Worm (Caenorhabditis elegans) whole organism, mixed stage, embryonic: ENCODE data around the gene hrg-10.

ENCODE experiments used
- M03D4.4 ChIP-seq: sonication (generic microtip); optimal IDR thresholded peaks from 2 replicates; lab custom pipeline; 2017; ENCODE audit warnings: mild to moderate bottlenecking, missing genetic modification characterization, missing compliant biosample characterization
- blmp-1 ChIP-seq: fragments of 150-350 bp; optimal IDR thresholded peaks from 2 replicates; lab custom pipeline; 2014; ENCODE audit warnings: missing biosample characterization, missing genetic modification characterization
- ceh-43 ChIP-seq: fragments of 200-800 bp; sonication (Bioruptor generic); optimal IDR thresholded peaks from 2 replicates; lab custom pipeline; 2018; ENCODE audit warnings: mild to moderate bottlenecking, missing genetic modification characterization, moderate library complexity, missing compliant biosample characterization
- ceh-83 ChIP-seq: fragments of 200-800 bp; sonication (Bioruptor generic); optimal IDR thresholded peaks from 2 replicates; lab custom pipeline; 2018; ENCODE audit warnings: mild to moderate bottlenecking, missing genetic modification characterization, missing compliant biosample characterization
- ces-1 ChIP-seq: fragments of 150-350 bp; optimal IDR thresholded peaks from 2 replicates; lab custom pipeline; 2014; ENCODE audit warnings: missing biosample characterization, missing genetic modification reagents, missing genetic modification characterization
- cnd-1 ChIP-seq: fragments of 200-800 bp; sonication (Bioruptor generic); optimal IDR thresholded peaks from 2 replicates; lab custom pipeline; 2018; ENCODE audit warnings: mild to moderate bottlenecking, missing genetic modification characterization, missing compliant biosample characterization
- drap-1 ChIP-seq: fragments of 200-800 bp; sonication (Bioruptor generic); optimal IDR thresholded peaks from 3 replicates; lab custom pipeline; 2018; ENCODE audit warnings: mild to moderate bottlenecking, missing genetic modification characterization, missing compliant biosample characterization
- elt-3 ChIP-seq: fragments of 150-350 bp; optimal IDR thresholded peaks from 2 replicates; lab custom pipeline; 2014; ENCODE audit warnings: missing biosample characterization, missing genetic modification characterization
- flh-1 ChIP-seq: fragments of 200-800 bp; sonication (Bioruptor generic); optimal IDR thresholded peaks from 2 replicates; lab custom pipeline; 2018; ENCODE audit warnings: mild to moderate bottlenecking, missing genetic modification characterization, moderate library complexity, missing compliant biosample characterization
- ham-2 ChIP-seq: fragments of 200-800 bp; sonication (Bioruptor generic); optimal IDR thresholded peaks from 2 replicates; lab custom pipeline; 2018; ENCODE audit warnings: mild to moderate bottlenecking, missing genetic modification characterization, missing compliant biosample characterization
- lin-13 ChIP-seq: fragments of 150-350 bp; optimal IDR thresholded peaks from 2 replicates; lab custom pipeline; 2014; ENCODE audit warnings: missing biosample characterization, missing genetic modification characterization
- lin-32 ChIP-seq: fragments of 200-800 bp; sonication (Bioruptor generic); optimal IDR thresholded peaks from 2 replicates; lab custom pipeline; 2018; ENCODE audit warnings: mild to moderate bottlenecking, missing genetic modification characterization, missing compliant biosample characterization
- lsy-2 ChIP-seq: fragments of 150-350 bp; optimal IDR thresholded peaks from 2 replicates; lab custom pipeline; 2014; ENCODE audit warnings: missing biosample characterization, missing genetic modification characterization
- mab-5 ChIP-seq: fragments of 150-350 bp; optimal IDR thresholded peaks from 2 replicates; lab custom pipeline; 2014; ENCODE audit warnings: missing biosample characterization, missing genetic modification characterization
- mep-1 ChIP-seq: fragments of 150-350 bp; optimal IDR thresholded peaks from 2 replicates; lab custom pipeline; 2017; ENCODE audit warnings: missing biosample characterization, missing genetic modification reagents, missing genetic modification characterization, inconsistent platforms
- mls-2 ChIP-seq: sonication (generic microtip); optimal IDR thresholded peaks from 2 replicates; lab custom pipeline; 2016; ENCODE audit warnings: mild to moderate bottlenecking, missing genetic modification characterization, moderate library complexity, missing compliant biosample characterization
- nhr-12 ChIP-seq: fragments of 150-350 bp; optimal IDR thresholded peaks from 2 replicates; lab custom pipeline; 2014; ENCODE audit warnings: missing biosample characterization, missing genetic modification characterization
- nhr-237 ChIP-seq: fragments of 150-350 bp; optimal IDR thresholded peaks from 2 replicates; lab custom pipeline; 2014; ENCODE audit warnings: missing biosample characterization, missing genetic modification characterization
- nhr-28 ChIP-seq: fragments of 150-350 bp; optimal IDR thresholded peaks from 2 replicates; lab custom pipeline; 2014; ENCODE audit warnings: missing biosample characterization, missing genetic modification characterization
- nhr-76 ChIP-seq: sonication (generic microtip); optimal IDR thresholded peaks from 2 replicates; lab custom pipeline; 2017; ENCODE audit warnings: missing biosample characterization, missing genetic modification characterization
- pha-4 ChIP-seq: fragments of 150-350 bp; optimal IDR thresholded peaks from 2 replicates; lab custom pipeline; 2018; ENCODE audit warnings: missing biosample characterization, missing genetic modification reagents, missing genetic modification characterization
- sem-2 ChIP-seq: fragments of 200-800 bp; sonication (Bioruptor generic); optimal IDR thresholded peaks from 2 replicates; lab custom pipeline; 2018; ENCODE audit warnings: mild to moderate bottlenecking, missing genetic modification characterization, missing compliant biosample characterization
- snpc-4 ChIP-seq: fragments of 150-350 bp; optimal IDR thresholded peaks from 2 replicates; lab custom pipeline; 2014; ENCODE audit warnings: missing biosample characterization, missing genetic modification characterization
- sptf-1 ChIP-seq: sonication (generic microtip); optimal IDR thresholded peaks from 2 replicates; lab custom pipeline; 2017; ENCODE audit warnings: mild to moderate bottlenecking, missing genetic modification characterization, moderate library complexity, missing compliant biosample characterization
- tbx-8 ChIP-seq: fragments of 200-800 bp; sonication (Bioruptor generic); optimal IDR thresholded peaks from 2 replicates; lab custom pipeline; 2018; ENCODE audit warnings: mild to moderate bottlenecking, missing genetic modification characterization, moderate library complexity, missing compliant biosample characterization
- unc-120 ChIP-seq: sonication (generic microtip); optimal IDR thresholded peaks from 2 replicates; lab custom pipeline; 2017; ENCODE audit warnings: missing genetic modification characterization, missing compliant biosample characterization; ENCODE audit not compliant: poor library complexity, severe bottlenecking
- unc-39 ChIP-seq: fragments of 150-350 bp; optimal IDR thresholded peaks from 2 replicates; lab custom pipeline; 2014; ENCODE audit warnings: missing biosample characterization, missing genetic modification characterization
- unc-62 ChIP-seq: fragments of 150-350 bp; optimal IDR thresholded peaks from 2 replicates; lab custom pipeline; 2014; ENCODE audit warnings: missing biosample characterization, missing genetic modification reagents, missing genetic modification characterization
- zip-8 ChIP-seq: fragments of 150-350 bp; optimal IDR thresholded peaks from 2 replicates; lab custom pipeline; 2014; ENCODE audit warnings: missing biosample characterization, missing genetic modification characterization
- ztf-11 ChIP-seq: fragments of 150-350 bp; optimal IDR thresholded peaks from 2 replicates; lab custom pipeline; 2014; ENCODE audit warnings: missing biosample characterization, missing genetic modification characterization

hrg-10 gene

DNA sequence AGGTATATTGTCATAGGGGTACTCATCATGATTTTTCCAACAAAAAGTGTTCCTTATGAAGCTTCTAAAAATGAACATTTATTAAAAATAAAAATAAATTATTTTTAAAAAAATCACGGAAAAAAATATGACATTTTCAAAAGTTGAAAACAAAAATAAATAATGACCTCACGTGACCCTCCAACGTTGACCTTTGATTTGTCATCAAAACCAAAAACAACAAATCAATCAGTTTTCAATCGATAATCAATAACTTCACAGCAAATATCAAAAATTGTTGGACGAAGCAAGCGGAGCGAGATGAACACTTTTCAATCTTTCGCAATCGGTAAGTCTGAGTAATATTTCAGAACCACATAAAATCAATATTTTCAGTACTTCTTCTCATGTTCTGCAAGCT is 16.8 kb downstream of the hrg-10 start, which contains the start of gene Y80D3A.8:
Gene Y80D3A.8, plus strand, starts transcription at position 301 of the 400 bp plus-strand sequence.
- TF ChIP-seq unc-120 (tag; lab: Kevin White, UChicago) (no peak), unc-62 (no peak)
- TF ChIP-seq, all 35 proteins: peak for 0

DNA sequence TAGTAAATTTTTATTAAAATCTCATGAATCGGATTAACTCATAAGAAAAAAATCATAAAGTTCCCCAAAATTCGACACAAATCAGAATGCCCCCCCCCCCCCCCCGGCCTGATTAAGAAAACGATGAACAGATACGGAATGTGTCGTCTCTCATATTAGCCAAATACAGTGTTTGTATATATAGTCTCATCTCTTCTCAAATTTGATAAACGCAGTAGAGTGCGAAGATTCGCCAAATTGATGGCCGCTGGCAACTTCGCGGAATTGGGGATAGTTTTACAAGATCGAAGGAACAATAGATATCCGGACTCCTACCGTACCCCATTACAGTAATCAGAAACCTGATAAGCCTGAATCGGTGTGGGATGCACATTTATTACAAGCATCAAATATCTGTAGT is 19.5 kb downstream of the hrg-10 start:
- TF ChIP-seq unc-120 (tag; lab: Kevin White, UChicago) (no peak), ceh-83 (no peak)

- TF ChIP-seq unc-120 (tag; lab: Kevin White, UChicago): no peak
- TF ChIP-seq nhr-237: no peak
- TF ChIP-seq tbx-8 (GFP tag; lab: Kevin White, UChicago): no peak
- TF ChIP-seq lin-32 (GFP tag; lab: Kevin White, UChicago): no peak
- no peak for TF ChIP-seq sptf-1
- no peak for TF ChIP-seq flh-1 (GFP tag; lab: Kevin White, UChicago)
- TF ChIP-seq nhr-28 (tag; lab: Kevin White, UChicago): no peak
- TF ChIP-seq M03D4.4 (tag; lab: Kevin White, UChicago): no peak
- no peak for TF ChIP-seq ham-2
- no peak for TF ChIP-seq sem-2 (GFP tag; lab: Kevin White, UChicago)
- no peak for TF ChIP-seq blmp-1 (tag; lab: Kevin White, UChicago)
- no peak for TF ChIP-seq drap-1 (GFP tag; lab: Kevin White, UChicago)
- no peak for TF ChIP-seq nhr-12
These were observed 22.6 kb downstream of the hrg-10 start for ce11 chrV:18934539-18934938.

DNA sequence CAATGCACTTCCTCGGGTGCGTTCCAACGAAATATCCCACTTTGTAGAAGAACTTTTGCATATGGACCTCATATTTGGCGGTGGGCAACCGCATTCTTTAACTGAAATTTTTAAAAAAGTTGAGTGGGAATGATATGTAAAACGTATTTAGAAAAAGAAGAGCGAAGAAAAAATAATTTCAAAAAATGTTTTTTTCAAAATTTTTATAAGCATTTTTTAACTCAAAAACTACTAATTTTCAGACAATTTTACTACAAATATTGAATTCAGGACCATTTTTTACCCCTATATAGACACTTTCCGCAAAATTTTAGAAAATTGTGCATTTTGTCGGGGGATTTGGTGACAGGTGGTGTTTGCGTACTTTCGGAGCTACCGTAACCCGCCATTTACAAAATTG is 25.8 kb downstream of the hrg-10 start, which contains the start of gene ptr-22:
Gene ptr-22, minus strand, starts transcription at position 101 of the 400 bp plus-strand sequence.
- TF ChIP-seq mab-5 (tag; lab: Kevin White, UChicago) (no peak), ztf-11 (tag; lab: Kevin White, UChicago) (no peak), zip-8 (no peak), nhr-237 (no peak), mls-2 (tag; lab: Kevin White, UChicago) (no peak), sptf-1 (no peak), lin-32 (GFP tag; lab: Kevin White, UChicago) (no peak), lsy-2 (tag; lab: Kevin White, UChicago) (no peak), pha-4 (tag; lab: Kevin White, UChicago) (no peak), M03D4.4 (tag; lab: Kevin White, UChicago) (no peak), cnd-1 (tag; lab: Kevin White, UChicago) (no peak), ceh-83 (no peak), tbx-8 (GFP tag; lab: Kevin White, UChicago) (no peak), mep-1 (tag; lab: Kevin White, UChicago) (no peak), elt-3 (tag; lab: Kevin White, UChicago) (no peak), nhr-12 (no peak), ham-2 (no peak), snpc-4 (no peak), nhr-28 (tag; lab: Kevin White, UChicago) (no peak)
- TF ChIP-seq, all 35 proteins: peak for 0

- TF ChIP-seq cnd-1 (tag; lab: Kevin White, UChicago) (no peak), sem-2 (GFP tag; lab: Kevin White, UChicago) (no peak), ceh-43 (GFP tag; lab: Kevin White, UChicago) (no peak), ztf-11 (tag; lab: Kevin White, UChicago) (no peak)
- TF ChIP-seq, all 35 proteins: peak for 0
These were observed 26.4 kb downstream of the hrg-10 start for ce11 chrV:18930748-18931147.

ce11 chrV:18917396-18917795 is 39.7 kb downstream of the hrg-10 start:
- TF ChIP-seq nhr-237: no peak
- no peak for TF ChIP-seq unc-62
- no peak for TF ChIP-seq flh-1 (GFP tag; lab: Kevin White, UChicago)
- TF ChIP-seq ceh-83: no peak
- TF ChIP-seq lsy-2 (tag; lab: Kevin White, UChicago): no peak

- TF ChIP-seq ces-1 (GFP tag; lab: Kevin White, UChicago) (no peak), nhr-28 (tag; lab: Kevin White, UChicago) (no peak), zip-8 (no peak), ztf-11 (tag; lab: Kevin White, UChicago) (no peak), snpc-4 (no peak), nhr-76 (tag; lab: Kevin White, UChicago) (no peak), lsy-2 (tag; lab: Kevin White, UChicago) (no peak), unc-39 (tag; lab: Kevin White, UChicago) (no peak), elt-3 (tag; lab: Kevin White, UChicago) (no peak), lin-13 (tag; lab: Kevin White, UChicago) (no peak), flh-1 (GFP tag; lab: Kevin White, UChicago) (no peak), pha-4 (tag; lab: Kevin White, UChicago) (no peak), unc-120 (tag; lab: Kevin White, UChicago) (no peak), nhr-12 (no peak), blmp-1 (tag; lab: Kevin White, UChicago) (no peak), sem-2 (GFP tag; lab: Kevin White, UChicago) (no peak), ceh-43 (GFP tag; lab: Kevin White, UChicago) (no peak), lin-32 (GFP tag; lab: Kevin White, UChicago) (no peak), ceh-83 (no peak), mls-2 (tag; lab: Kevin White, UChicago) (no peak)
These were observed 44.0 kb downstream of the hrg-10 start for ce11 chrV:18913120-18913519.
